Fruit fly (Drosophila melanogaster) Kc167 (cell line): ENCODE results near the gene KaiR1D.

Experiments
- Myc ChIP-seq: fragments of >200 bp; optimal IDR thresholded peaks from 2 replicates; lab custom pipeline; 2017; ENCODE audit warnings: missing external identifiers
- Sin3A ChIP-seq: fragments of >200 bp; optimal IDR thresholded peaks from 2 replicates; lab custom pipeline; 2018; ENCODE audit warnings: missing external identifiers
- h ChIP-seq: fragments of >200 bp; optimal IDR thresholded peaks from 3 replicates; lab custom pipeline; 2018; ENCODE audit warnings: missing external identifiers
- insv ChIP-seq: fragments of >200 bp; optimal IDR thresholded peaks from 3 replicates; lab custom pipeline; 2018; ENCODE audit warnings: missing external identifiers
- psq ChIP-seq: fragments of >200 bp; optimal IDR thresholded peaks from 2 replicates; lab custom pipeline; 2017; ENCODE audit warnings: missing external identifiers
- ttk ChIP-seq: sonication (Bioruptor generic); optimal IDR thresholded peaks from 2 replicates; lab custom pipeline; 2017; ENCODE audit warnings: missing external identifiers

dm6 chr3R:20841840-20842239 is 24.2 kb downstream of the KaiR1D start, which contains the start of gene CG15695:
- TF ChIP-seq insv (lab: Kevin White, UChicago) (no peak), h (no peak), psq (no peak), Myc (lab: Kevin White, UChicago) (no peak), Sin3A (lab: Kevin White, UChicago) (no peak), ttk (lab: Kevin White, UChicago) (no peak)
